Worm (Caenorhabditis elegans): ENCODE data around the gene D1025.1.

DNA sequence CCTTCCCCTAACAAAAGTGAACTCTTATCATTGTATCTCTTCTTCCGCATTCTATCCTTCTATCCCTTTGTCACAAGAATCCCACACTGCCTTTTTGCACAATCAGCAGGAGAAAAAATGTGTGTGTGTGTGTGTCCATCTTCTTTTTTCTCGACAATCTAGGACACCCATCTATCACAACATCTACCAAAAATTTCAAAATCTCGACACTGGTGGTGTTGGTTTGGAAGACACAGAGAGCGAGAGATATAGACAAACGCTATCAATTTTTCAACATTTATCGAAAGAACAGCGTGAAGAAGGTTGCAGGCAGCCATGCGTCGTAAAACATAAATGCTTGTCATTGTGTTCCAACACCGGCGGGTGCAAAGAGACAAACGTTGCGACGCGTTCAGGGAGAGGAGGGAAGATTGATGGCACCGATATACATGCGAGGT, 11.7 kb upstream of the D1025.1 start:
- TF ChIP-seq aly-2 (tag; optimal IDR thresholded peaks at IDR 0.05) = no peak
- TF ChIP-seq nhr-11 (tag; optimal IDR thresholded peaks at IDR 0.05) = no peak
- TF ChIP-seq nhr-12 (tag; optimal IDR thresholded peaks at IDR 0.05) = no peak
- no peak for TF ChIP-seq R02D3.7 (tag; optimal IDR thresholded peaks at IDR 0.05)
- no peak for TF ChIP-seq nhr-23 (tag; optimal IDR thresholded peaks at IDR 0.05)
- peak; percentile 82 for TF ChIP-seq nhr-129 (tag; optimal IDR thresholded peaks at IDR 0.05)
- no peak for TF ChIP-seq unc-39 (tag; optimal IDR thresholded peaks at IDR 0.05)
- TF ChIP-seq mdl-1 (tag; optimal IDR thresholded peaks at IDR 0.05) = peak in 1 of 2 experiments; percentile 10
- TF ChIP-seq egl-27 (tag; optimal IDR thresholded peaks at IDR 0.05) = peak; percentile 91
- TF ChIP-seq alr-1 (tag; optimal IDR thresholded peaks at IDR 0.05) = no peak

Data from whole organism, L2 larva.